Worm (Caenorhabditis elegans) whole organism, early embryonic: ENCODE data around the gene T10D4.7.
"Not testable (repeated sequence)": the region's sequence is repeated elsewhere in the genome, so short reads cannot be mapped to it uniquely, and the experiment has no call there.

Source experiments
- B0310.2 ChIP-seq: sonication (generic microtip); optimal IDR thresholded peaks from 2 replicates; lab custom pipeline; 2016; ENCODE audit warnings: mild to moderate bottlenecking, missing genetic modification characterization, missing compliant biosample characterization
- F13C5.2 ChIP-seq: sonication (generic microtip); optimal IDR thresholded peaks from 2 replicates; lab custom pipeline; 2017; ENCODE audit warnings: mild to moderate bottlenecking, missing genetic modification characterization, inconsistent platforms, missing compliant biosample characterization
- aly-1 ChIP-seq: sonication (generic microtip); optimal IDR thresholded peaks from 2 replicates; lab custom pipeline; 2016; ENCODE audit warnings: missing genetic modification characterization, missing compliant biosample characterization
- ama-1 ChIP-seq: fragments of 150-350 bp; optimal IDR thresholded peaks from 2 replicates; lab custom pipeline; 2014
- ceh-13 ChIP-seq: fragments of 200-800 bp; sonication (Bioruptor generic); optimal IDR thresholded peaks from 2 replicates; lab custom pipeline; 2018; ENCODE audit warnings: mild to moderate bottlenecking, missing genetic modification characterization, missing compliant biosample characterization
- ceh-36 ChIP-seq: sonication (generic microtip); optimal IDR thresholded peaks from 2 replicates; lab custom pipeline; 2016; ENCODE audit warnings: missing genetic modification characterization, inconsistent platforms, missing compliant biosample characterization
- ets-7 ChIP-seq: sonication (generic microtip); optimal IDR thresholded peaks from 2 replicates; lab custom pipeline; 2016; ENCODE audit warnings: missing genotype, missing genetic modification characterization, missing compliant biosample characterization
- flt-1 ChIP-seq: fragments of 200-800 bp; sonication (Bioruptor generic); IDR thresholded peaks from 2 replicates; pipeline ENCODE4 v1.3.6; 2022; ENCODE audit warnings: missing genetic modification characterization, missing compliant biosample characterization
- hmbx-1 ChIP-seq: sonication (generic microtip); optimal IDR thresholded peaks from 2 replicates; lab custom pipeline; 2016; ENCODE audit warnings: mild to moderate bottlenecking, missing genetic modification characterization, missing compliant biosample characterization
- hmg-4 ChIP-seq: fragments of 200-800 bp; sonication (Bioruptor generic); optimal IDR thresholded peaks from 2 replicates; lab custom pipeline; 2018; ENCODE audit warnings: mild to moderate bottlenecking, missing genetic modification characterization, missing compliant biosample characterization
- hnd-1 ChIP-seq: sonication (generic microtip); optimal IDR thresholded peaks from 2 replicates; lab custom pipeline; 2016; ENCODE audit warnings: missing genetic modification characterization, missing compliant biosample characterization
- pes-1 ChIP-seq: fragments of 200-800 bp; sonication (Bioruptor generic); IDR thresholded peaks from 2 replicates; pipeline ENCODE4 v1.3.6; 2022; ENCODE audit warnings: missing genetic modification reagents, missing genetic modification characterization, missing compliant biosample characterization
- scrt-1 ChIP-seq: fragments of 200-800 bp; sonication (Bioruptor generic); IDR thresholded peaks from 2 replicates; pipeline ENCODE4 v1.3.6; 2022; ENCODE audit warnings: missing genetic modification characterization, missing compliant biosample characterization
- sea-1 ChIP-seq: fragments of 200-800 bp; sonication (Bioruptor generic); conservative IDR thresholded peaks from 2 replicates; pipeline ENCODE4 v1.3.6; 2022; ENCODE audit warnings: missing genetic modification characterization, missing compliant biosample characterization
- tbx-11 ChIP-seq: fragments of 200-800 bp; sonication (Bioruptor generic); IDR thresholded peaks from 2 replicates; pipeline ENCODE4 v1.3.6; 2022; ENCODE audit warnings: missing genetic modification characterization, missing compliant biosample characterization
- tbx-37 ChIP-seq: fragments of 200-800 bp; sonication (Bioruptor generic); conservative IDR thresholded peaks from 2 replicates; pipeline ENCODE4 v1.3.6; 2022; ENCODE audit warnings: missing genetic modification reagents, missing genetic modification characterization, missing compliant biosample characterization
- tra-4 ChIP-seq: sonication (generic microtip); optimal IDR thresholded peaks from 2 replicates; lab custom pipeline; 2017; ENCODE audit warnings: missing genetic modification characterization, missing compliant biosample characterization

The T10D4.7 gene

DNA sequence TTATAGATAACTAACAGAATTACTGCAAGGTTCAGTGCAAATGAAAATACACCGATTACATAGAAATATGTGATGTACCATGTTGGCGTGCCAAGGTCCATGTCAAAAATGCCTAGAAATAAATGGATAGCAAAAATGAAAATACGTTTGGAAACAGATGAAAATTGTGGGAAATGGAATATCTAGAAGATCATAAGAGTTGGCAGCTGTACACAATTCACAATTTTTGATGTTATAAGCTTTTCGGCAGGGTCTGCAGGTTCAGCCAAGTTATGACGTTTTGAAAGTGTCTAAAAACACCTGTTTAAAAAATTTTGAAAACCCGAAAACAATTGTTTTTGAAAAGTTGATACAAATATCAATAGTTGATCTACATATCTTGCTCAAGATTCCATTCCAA, 27.0 kb downstream of the T10D4.7 start, which contains the start of gene sri-43:
sri-43 (minus strand) TSS at position 101 of the 400 bp plus-strand sequence.
- not testable (repeated sequence) for TF ChIP-seq ceh-13 (GFP tag; lab: Kevin White, UChicago); hnd-1 (tag; lab: Kevin White, UChicago); ama-1 (lab: Kevin White, UChicago)

DNA sequence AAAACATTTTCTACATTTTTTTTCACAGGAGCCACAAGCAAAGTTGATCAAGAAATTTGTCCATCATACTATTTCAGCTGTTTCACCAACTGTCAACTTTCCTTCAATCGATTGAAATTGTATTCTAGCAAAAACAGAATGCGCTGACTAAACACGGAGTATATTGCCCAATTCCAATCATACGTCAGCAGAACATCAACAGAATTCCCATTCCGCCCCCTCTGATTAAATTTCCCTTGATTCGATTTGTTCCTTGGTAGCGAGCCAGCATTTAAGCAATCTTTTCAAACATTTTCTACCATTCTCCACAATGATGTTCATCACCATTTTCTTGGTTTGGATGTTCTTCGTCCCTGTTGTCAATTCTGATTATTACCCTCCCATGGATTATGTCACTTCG, 28.3 kb downstream of the T10D4.7 start, which contains the start of gene T10D4.15:
T10D4.15 (plus strand) TSS at position 301 of the 400 bp plus-strand sequence.
- TF ChIP-seq hnd-1 (tag; lab: Kevin White, UChicago): no peak
- no peak for TF ChIP-seq pes-1 (GFP tag; lab: Robert Waterston, UW)
- TF ChIP-seq hmg-4 (GFP tag; lab: Kevin White, UChicago): no peak
- TF ChIP-seq tra-4: no peak
- TF ChIP-seq F13C5.2: no peak
- TF ChIP-seq ceh-36 (tag; lab: Kevin White, UChicago): no peak
- no peak for TF ChIP-seq flt-1
- no peak for TF ChIP-seq hmbx-1 (tag; lab: Kevin White, UChicago)
- no peak for TF ChIP-seq sea-1
- TF ChIP-seq ets-7: no peak
- TF ChIP-seq B0310.2 (tag; lab: Kevin White, UChicago): no peak
- no peak for TF ChIP-seq ceh-13 (GFP tag; lab: Kevin White, UChicago)
- TF ChIP-seq scrt-1 (GFP tag; lab: Robert Waterston, UW): no peak
- no peak for TF ChIP-seq tbx-37
- TF ChIP-seq tbx-11 (GFP tag; lab: Robert Waterston, UW): no peak

DNA sequence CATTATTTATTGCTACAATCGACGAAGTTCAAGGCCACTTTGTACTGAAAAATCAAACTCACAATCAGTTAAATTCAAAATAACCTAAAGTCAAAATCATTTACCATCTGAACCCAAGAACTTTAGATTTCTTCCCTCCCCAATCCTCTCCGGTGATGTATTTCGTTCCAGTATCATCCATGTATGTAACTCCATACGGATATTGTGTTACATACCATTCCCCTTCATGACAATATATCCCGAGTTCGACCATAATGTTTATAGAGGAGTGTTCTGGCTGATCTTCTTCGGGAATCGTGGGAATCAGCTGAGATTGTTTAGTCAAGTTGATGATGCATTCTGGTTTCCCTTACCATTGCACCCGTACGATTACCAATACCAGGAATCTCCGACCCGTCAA, 30.8 kb downstream of the T10D4.7 start:
- TF ChIP-seq ceh-13 (GFP tag; lab: Kevin White, UChicago): no peak
- no peak for TF ChIP-seq ceh-36 (tag; lab: Kevin White, UChicago)
- no peak for TF ChIP-seq tbx-11 (GFP tag; lab: Robert Waterston, UW)
- TF ChIP-seq ets-7: no peak
- TF ChIP-seq aly-1: no peak
- no peak for TF ChIP-seq ama-1 (lab: Kevin White, UChicago)
- TF ChIP-seq tbx-37: no peak
- TF ChIP-seq flt-1: no peak
- TF ChIP-seq hmbx-1 (tag; lab: Kevin White, UChicago): no peak
- no peak for TF ChIP-seq B0310.2 (tag; lab: Kevin White, UChicago)
- TF ChIP-seq hnd-1 (tag; lab: Kevin White, UChicago): no peak
- no peak for TF ChIP-seq sea-1
- no peak for TF ChIP-seq scrt-1 (GFP tag; lab: Robert Waterston, UW)
- TF ChIP-seq tra-4: no peak
- TF ChIP-seq F13C5.2: no peak
- no peak for TF ChIP-seq hmg-4 (GFP tag; lab: Kevin White, UChicago)
- no peak for TF ChIP-seq pes-1 (GFP tag; lab: Robert Waterston, UW)

DNA sequence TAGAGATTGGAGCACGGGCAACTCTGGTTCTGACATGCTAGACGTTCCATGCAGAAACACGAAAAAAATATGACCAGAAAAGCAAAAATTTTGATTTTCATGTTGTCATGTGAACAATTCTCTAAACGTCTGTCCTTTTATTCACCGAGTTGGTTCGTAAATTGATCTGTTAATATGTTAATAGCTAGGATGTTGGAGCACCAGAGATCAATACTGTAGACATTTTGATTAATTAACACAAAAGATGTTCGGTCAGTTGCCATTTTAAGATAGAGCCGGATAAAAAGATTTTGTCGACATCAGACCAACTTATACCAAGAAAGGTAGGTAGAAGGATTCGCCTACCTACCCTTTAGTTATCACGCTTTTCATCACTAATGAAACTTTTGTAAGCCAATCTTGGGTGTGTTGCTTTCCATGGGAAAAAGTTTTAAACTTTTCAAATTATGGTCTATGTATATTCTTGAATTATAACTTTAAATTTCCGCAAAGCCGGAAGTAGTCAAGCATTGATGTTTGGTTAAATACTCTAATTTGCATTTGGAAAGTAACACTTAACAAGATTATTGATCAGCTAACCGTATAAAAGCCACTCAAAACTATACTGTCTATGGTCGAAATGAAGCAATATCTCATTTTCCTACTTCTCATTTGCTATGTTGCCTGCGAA, 32.1 kb downstream of the T10D4.7 start, which contains the start of the genes T10D4.11 and T10D4.1:
T10D4.11 (minus strand) TSS at position 101 of the 670 bp plus-strand sequence.
T10D4.1 (plus strand) TSS at position 620 of the 670 bp plus-strand sequence.
- TF ChIP-seq ets-7: no peak
- no peak for TF ChIP-seq B0310.2 (tag; lab: Kevin White, UChicago)

DNA sequence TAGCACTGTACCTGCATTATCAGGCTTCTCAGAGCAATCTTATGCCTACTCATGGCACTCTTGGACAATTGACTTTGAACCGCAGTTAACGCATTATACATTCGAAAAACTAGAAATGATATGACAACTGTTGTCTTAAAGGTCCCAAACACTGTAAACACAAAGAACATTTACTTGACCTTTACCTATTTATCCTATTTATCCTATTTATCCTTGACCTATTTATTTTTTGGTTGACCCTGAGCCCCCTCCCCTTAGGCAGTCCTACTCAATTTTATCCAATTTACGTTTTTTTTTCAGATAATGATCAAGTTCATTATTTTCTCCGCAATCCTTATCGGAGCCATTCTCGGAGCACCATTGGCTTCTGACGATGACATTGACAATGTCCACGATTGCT, 34.0 kb downstream of the T10D4.7 start, which contains the start of the genes T10D4.14 and T10D4.19:
T10D4.14 (minus strand) TSS at position 101 of the 400 bp plus-strand sequence.
T10D4.19 (plus strand) TSS at position 304 of the 400 bp plus-strand sequence.
- TF ChIP-seq aly-1: no peak
- TF ChIP-seq flt-1: no peak
- TF ChIP-seq F13C5.2: no peak
- no peak for TF ChIP-seq B0310.2 (tag; lab: Kevin White, UChicago)
- no peak for TF ChIP-seq scrt-1 (GFP tag; lab: Robert Waterston, UW)
- no peak for TF ChIP-seq tra-4

DNA sequence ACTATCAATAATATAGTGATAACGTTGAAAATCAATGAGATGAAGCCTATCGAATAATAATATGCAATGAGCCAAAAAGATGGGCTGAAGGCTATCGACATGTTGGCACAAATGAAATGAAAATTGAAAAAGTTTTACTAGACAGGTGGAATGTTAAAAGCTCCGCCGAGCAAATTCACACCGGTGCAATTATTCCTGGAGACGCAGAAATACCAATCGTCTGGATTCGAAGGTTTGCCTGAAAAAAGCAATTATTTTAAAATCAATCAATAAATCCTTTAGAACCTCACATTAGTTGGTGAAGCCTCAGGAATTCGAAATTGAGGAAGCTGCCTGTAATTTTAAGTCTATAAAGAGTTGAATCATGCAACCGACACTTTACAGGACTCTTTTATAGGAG, 36.8 kb downstream of the T10D4.7 start, which contains the start of gene sri-32:
sri-32 (minus strand) TSS at position 101 of the 400 bp plus-strand sequence.
- TF ChIP-seq sea-1: no peak
- TF ChIP-seq hmg-4 (GFP tag; lab: Kevin White, UChicago): no peak
- TF ChIP-seq scrt-1 (GFP tag; lab: Robert Waterston, UW): no peak
- TF ChIP-seq hmbx-1 (tag; lab: Kevin White, UChicago): no peak
- no peak for TF ChIP-seq pes-1 (GFP tag; lab: Robert Waterston, UW)
- TF ChIP-seq tbx-11 (GFP tag; lab: Robert Waterston, UW): no peak

DNA sequence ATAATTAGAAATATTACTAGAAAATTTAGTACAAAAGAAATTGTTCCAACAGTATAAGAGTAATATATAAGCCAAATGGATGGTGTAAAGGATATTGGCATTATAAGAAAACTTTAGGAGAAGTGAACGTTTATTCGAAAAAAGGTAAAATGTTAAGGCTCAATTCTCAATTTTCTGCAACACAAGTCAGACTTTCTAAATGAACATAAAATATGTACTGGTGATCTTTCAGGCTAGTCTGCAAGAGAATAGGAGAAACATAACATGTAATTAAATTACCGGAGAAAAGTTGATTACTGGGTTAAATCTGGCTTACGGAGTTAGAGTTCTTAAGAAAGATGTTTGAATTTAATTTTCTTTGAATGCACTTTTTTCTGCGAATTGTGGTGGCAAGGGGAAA, 39.2 kb downstream of the T10D4.7 start, which contains the start of gene sri-33:
sri-33 (minus strand) TSS at position 101 of the 400 bp plus-strand sequence.
- no peak for TF ChIP-seq sea-1
- no peak for TF ChIP-seq pes-1 (GFP tag; lab: Robert Waterston, UW)
- no peak for TF ChIP-seq ets-7
- no peak for TF ChIP-seq ceh-36 (tag; lab: Kevin White, UChicago)
- TF ChIP-seq tra-4: no peak
- no peak for TF ChIP-seq hmg-4 (GFP tag; lab: Kevin White, UChicago)
- TF ChIP-seq flt-1: no peak
- no peak for TF ChIP-seq tbx-11 (GFP tag; lab: Robert Waterston, UW)
- no peak for TF ChIP-seq scrt-1 (GFP tag; lab: Robert Waterston, UW)
- no peak for TF ChIP-seq ama-1 (lab: Kevin White, UChicago)
- no peak for TF ChIP-seq B0310.2 (tag; lab: Kevin White, UChicago)

DNA sequence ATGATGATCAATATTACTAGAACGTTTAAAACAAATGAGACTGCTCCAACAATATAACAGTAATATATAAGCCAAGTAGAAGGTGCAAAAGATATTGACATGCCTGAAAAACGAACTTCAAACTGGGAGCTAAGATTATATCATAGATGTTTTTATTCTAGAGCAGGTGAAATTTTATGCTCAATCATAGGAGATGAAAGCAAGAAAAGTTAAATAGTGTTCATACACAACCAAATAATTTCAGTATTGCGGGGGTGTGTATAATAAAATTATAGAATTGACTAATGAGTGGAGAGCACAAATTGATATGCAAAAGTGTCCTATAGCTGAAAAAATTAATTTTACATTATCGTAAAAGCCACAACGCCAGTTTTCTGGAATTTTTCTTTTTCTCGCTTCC, 41.4 kb downstream of the T10D4.7 start, which contains the start of gene sri-34:
sri-34 (minus strand) TSS at position 101 of the 400 bp plus-strand sequence.
- TF ChIP-seq pes-1 (GFP tag; lab: Robert Waterston, UW): no peak
- no peak for TF ChIP-seq hmg-4 (GFP tag; lab: Kevin White, UChicago)
- no peak for TF ChIP-seq F13C5.2
- no peak for TF ChIP-seq ama-1 (lab: Kevin White, UChicago)
- TF ChIP-seq flt-1: no peak
- TF ChIP-seq ets-7: no peak
- no peak for TF ChIP-seq hnd-1 (tag; lab: Kevin White, UChicago)
